Fruit fly (Drosophila melanogaster): ENCODE results near the gene Ir8a.

Ir8a gene

dm6 chrX:9243417-9243884, 7.1 kb upstream of the Ir8a start, which contains the start of the genes mxc and Larp7 (continued):
- TF ChIP-seq CG12236 (GFP tag; optimal IDR thresholded peaks at IDR 0.05) (no peak), CG4854 (GFP tag; optimal IDR thresholded peaks at IDR 0.05) (no peak), CG12942 (GFP tag; optimal IDR thresholded peaks at IDR 0.05) (peak; percentile 25), wek (GFP tag; optimal IDR thresholded peaks at IDR 0.05) (no peak), CG31224 (GFP tag; IDR thresholded peaks at IDR 0.05) (0 out of 2 replicates have a peak, but pooled peaks have one; percentile 26), CG8290 (GFP tag; optimal IDR thresholded peaks at IDR 0.05) (peak; percentile 3), CG8290 (tag; optimal IDR thresholded peaks at IDR 0.05) (no peak), kni (GFP tag; optimal IDR thresholded peaks at IDR 0.05) (peak; percentile 30), nom (GFP tag; optimal IDR thresholded peaks at IDR 0.05) (no peak), Gug (GFP tag; IDR thresholded peaks at IDR 0.05) (peak; percentile 68; the same call in 3 of the 4 replicates), CG1832 (GFP tag; optimal IDR thresholded peaks at IDR 0.05) (no peak), CG7963 (GFP tag; IDR thresholded peaks at IDR 0.05; ENCODE audit: partially characterized antibody) (no peak), CG17328 (GFP tag; IDR thresholded peaks at IDR 0.05) (no peak), zen2 (GFP tag; IDR thresholded peaks at IDR 0.05; ENCODE audit: partially characterized antibody) (peak; percentile 67; the same call in 1 of the 3 replicates), fd3F (GFP tag; optimal IDR thresholded peaks at IDR 0.05) (peak; percentile 55), CG8388 (GFP tag; optimal IDR thresholded peaks at IDR 0.05) (peak; percentile 7), CG12744 (GFP tag; optimal IDR thresholded peaks at IDR 0.05) (no peak), YL-1 (GFP tag; optimal IDR thresholded peaks at IDR 0.05) (peak; percentile 26), maf-S (GFP tag; optimal IDR thresholded peaks at IDR 0.05) (peak; percentile 53), Doc3 (GFP tag; IDR thresholded peaks at IDR 0.05; ENCODE audit: partially characterized antibody) (peak; percentile 82), H15 (GFP tag; IDR thresholded peaks at IDR 0.05) (no peak), CG13123 (GFP tag; optimal IDR thresholded peaks at IDR 0.05) (peak; percentile 8), CG17612 (GFP tag; IDR thresholded peaks at IDR 0.05) (no peak), CG3281 (GFP tag; optimal IDR thresholded peaks at IDR 0.05) (no peak), Side (GFP tag; optimal IDR thresholded peaks at IDR 0.05) (peak; percentile 61), CG7839 (tag; optimal IDR thresholded peaks at IDR 0.05) (no peak), Aef1 (GFP tag; IDR thresholded peaks at IDR 0.05) (peak; percentile 62), CG13424 (tag; optimal IDR thresholded peaks at IDR 0.05) (peak; percentile 72), Tbp (GFP tag; optimal IDR thresholded peaks at IDR 0.05) (no peak), CG7745 (tag; optimal IDR thresholded peaks at IDR 0.05) (no peak), Asciz (GFP tag; optimal IDR thresholded peaks at IDR 0.05) (no peak), CG5953 (GFP tag; IDR thresholded peaks at IDR 0.05) (no peak), Kr (GFP tag; optimal IDR thresholded peaks at IDR 0.05) (no peak), pum (GFP tag; optimal IDR thresholded peaks at IDR 0.05) (peak; percentile 63), jigr1 (GFP tag; IDR thresholded peaks at IDR 0.05) (0 out of 3 replicates have a peak, but pooled peaks have one; percentile 15), bbx (GFP tag; IDR thresholded peaks at IDR 0.05; ENCODE audit: partially characterized antibody) (peak; percentile 62), HmgZ (tag; optimal IDR thresholded peaks at IDR 0.05) (peak; percentile 77), CG15696 (tag; optimal IDR thresholded peaks at IDR 0.05) (peak; percentile 54), CG11456 (GFP tag; IDR thresholded peaks at IDR 0.05) (0 out of 3 replicates have a peak, but pooled peaks have one; percentile 44), dimm (GFP tag; IDR thresholded peaks at IDR 0.05) (no peak), CG8478 (optimal IDR thresholded peaks at IDR 0.05) (no peak), CG6272 (GFP tag; IDR thresholded peaks at IDR 0.05) (peak; percentile 59), Antp (GFP tag; optimal IDR thresholded peaks at IDR 0.05) (peak; percentile 67), CG4360 (GFP tag; IDR thresholded peaks at IDR 0.05) (0 out of 2 replicates have a peak, but pooled peaks have one; percentile 32), oc (tag; optimal IDR thresholded peaks at IDR 0.05) (no peak), CG17186 (GFP tag; optimal IDR thresholded peaks at IDR 0.05) (peak; percentile 83), Rfx (GFP tag; IDR thresholded peaks at IDR 0.05) (peak; percentile 64), luna (GFP tag; optimal IDR thresholded peaks at IDR 0.05) (no peak), disco-r (GFP tag; optimal IDR thresholded peaks at IDR 0.05) (no peak), CG7271 (tag; optimal IDR thresholded peaks at IDR 0.05) (no peak), CG14667 (GFP tag; IDR thresholded peaks at IDR 0.05) (0 out of 2 replicates have a peak, but pooled peaks have one; percentile 6)
